Fruit fly (Drosophila melanogaster) whole organism, prepupa: Measurements from ENCODE around the gene Cp36.

Experiments used
- CG10631 ChIP-seq: fragments of 200-800 bp; sonication (Bioruptor generic); optimal IDR thresholded peaks from 2 replicates; lab custom pipeline; 2016; ENCODE audit warnings: missing biosample characterization, missing genetic modification characterization
- CG10669 ChIP-seq: fragments of 200-800 bp; sonication (Bioruptor generic); optimal IDR thresholded peaks from 3 replicates; lab custom pipeline; 2018; ENCODE audit warnings: missing biosample characterization, mild to moderate bottlenecking, missing genetic modification characterization, moderate library complexity
- CG11294 ChIP-seq: fragments of 200-800 bp; sonication (Bioruptor generic); IDR thresholded peaks from 2 replicates; pipeline ENCODE4 v1.3.6; 2022; ENCODE audit warnings: missing biosample characterization, missing genetic modification characterization
- CG11762 ChIP-seq: fragments of 200-800 bp; sonication (Bioruptor generic); optimal IDR thresholded peaks from 3 replicates; lab custom pipeline; 2016; ENCODE audit warnings: missing biosample characterization, missing genetic modification characterization; ENCODE audit not compliant: insufficient read depth
- CG11902 ChIP-seq: fragments of 200-800 bp; sonication (Bioruptor generic); optimal IDR thresholded peaks from 3 replicates; lab custom pipeline; 2016; ENCODE audit warnings: missing biosample characterization, missing genetic modification characterization
- CG15336 ChIP-seq: fragments of 200-800 bp; sonication (Bioruptor generic); IDR thresholded peaks from 2 replicates; pipeline ENCODE4 v1.3.6; 2022; ENCODE audit warnings: missing biosample characterization, missing genetic modification characterization
- CG1621 ChIP-seq: fragments of 200-800 bp; sonication (Bioruptor generic); optimal IDR thresholded peaks from 3 replicates; lab custom pipeline; 2018; ENCODE audit warnings: missing biosample characterization, mild to moderate bottlenecking, missing genetic modification characterization
- CG32006 ChIP-seq: fragments of 200-800 bp; sonication (Bioruptor generic); optimal IDR thresholded peaks from 3 replicates; lab custom pipeline; 2017; ENCODE audit warnings: missing biosample characterization, mild to moderate bottlenecking, missing genetic modification characterization
- CG3919 ChIP-seq: fragments of 200-800 bp; sonication (Bioruptor generic); optimal IDR thresholded peaks from 3 replicates; lab custom pipeline; 2016; ENCODE audit warnings: missing biosample characterization, missing genetic modification characterization
- CG6163 ChIP-seq: fragments of 200-800 bp; sonication (Bioruptor generic); IDR thresholded peaks from 3 replicates; pipeline ENCODE4 v1.3.6; 2022; ENCODE audit warnings: missing biosample characterization, missing genetic modification characterization
- CG6276 ChIP-seq: fragments of 200-800 bp; sonication (Bioruptor generic); optimal IDR thresholded peaks from 2 replicates; lab custom pipeline; 2017; ENCODE audit warnings: missing biosample characterization, mild to moderate bottlenecking, missing genetic modification characterization
- CG6792 ChIP-seq: fragments of 200-800 bp; sonication (Bioruptor generic); optimal IDR thresholded peaks from 3 replicates; lab custom pipeline; 2016; ENCODE audit warnings: missing biosample characterization, missing genetic modification characterization
- CG6808 ChIP-seq: fragments of 200-800 bp; sonication (Bioruptor generic); optimal IDR thresholded peaks from 3 replicates; lab custom pipeline; 2017; ENCODE audit warnings: missing biosample characterization, missing genetic modification characterization, mild to moderate bottlenecking, moderate library complexity, missing genetic modification reagents
- CG6854 ChIP-seq: fragments of 200-800 bp; sonication (Bioruptor generic); optimal IDR thresholded peaks from 2 replicates; lab custom pipeline; 2017; ENCODE audit warnings: missing biosample characterization, mild to moderate bottlenecking, missing genetic modification characterization
- CG7368 ChIP-seq: fragments of 200-800 bp; sonication (Bioruptor generic); optimal IDR thresholded peaks from 3 replicates; lab custom pipeline; 2016; ENCODE audit warnings: missing biosample characterization, missing genetic modification characterization
- CG8119 ChIP-seq: fragments of 200-800 bp; sonication (Bioruptor generic); IDR thresholded peaks from 3 replicates; pipeline ENCODE4 v1.3.6; 2022; ENCODE audit warnings: missing biosample characterization, missing genetic modification characterization
- CG8319 ChIP-seq: fragments of 200-800 bp; sonication (Bioruptor generic); optimal IDR thresholded peaks from 3 replicates; lab custom pipeline; 2016; ENCODE audit warnings: missing biosample characterization, missing genetic modification characterization
- CG9139 ChIP-seq: fragments of 200-800 bp; sonication (Bioruptor generic); optimal IDR thresholded peaks from 3 replicates; lab custom pipeline; 2017; ENCODE audit warnings: missing biosample characterization, mild to moderate bottlenecking, missing genetic modification characterization
- Eip78C ChIP-seq: fragments of 200-800 bp; sonication (Bioruptor generic); peaks from one replicate; lab custom pipeline; 2016; ENCODE audit warnings: missing biosample characterization, missing genetic modification characterization
- Eip93F ChIP-seq: fragments of 200-800 bp; sonication (Bioruptor generic); optimal IDR thresholded peaks from 2 replicates; lab custom pipeline; 2016; ENCODE audit warnings: missing biosample characterization, mild to moderate bottlenecking, missing genetic modification characterization
- Ets21C ChIP-seq: fragments of 200-800 bp; sonication (Bioruptor generic); optimal IDR thresholded peaks from 3 replicates; lab custom pipeline; 2016; ENCODE audit warnings: missing biosample characterization, missing genetic modification characterization
- Ets96B ChIP-seq: fragments of 200-800 bp; optimal IDR thresholded peaks from 2 replicates; lab custom pipeline; 2019; ENCODE audit warnings: missing biosample characterization, mild to moderate bottlenecking, missing genetic modification characterization, moderate library complexity
- Hr38 ChIP-seq: sonication (Bioruptor generic); optimal IDR thresholded peaks from 2 replicates; lab custom pipeline; 2016; ENCODE audit warnings: missing biosample characterization, missing genetic modification characterization
- Lpt ChIP-seq: fragments of 200-800 bp; sonication (Bioruptor generic); optimal IDR thresholded peaks from 3 replicates; lab custom pipeline; 2016; ENCODE audit warnings: missing biosample characterization, missing genetic modification characterization
- Met ChIP-seq: fragments of 200-800 bp; sonication (Bioruptor generic); optimal IDR thresholded peaks from 3 replicates; lab custom pipeline; 2016; ENCODE audit warnings: missing biosample characterization, missing genetic modification characterization
- OdsH ChIP-seq: fragments of 200-800 bp; sonication (Bioruptor generic); optimal IDR thresholded peaks from 3 replicates; lab custom pipeline; 2016; ENCODE audit warnings: missing biosample characterization, missing genetic modification characterization
- Sox102F ChIP-seq: fragments of 200-800 bp; sonication (Bioruptor generic); optimal IDR thresholded peaks from 2 replicates; lab custom pipeline; 2016; ENCODE audit warnings: missing biosample characterization, mild to moderate bottlenecking, missing genetic modification characterization
- Sox14 ChIP-seq: fragments of 200-800 bp; sonication (Bioruptor generic); optimal IDR thresholded peaks from 3 replicates; lab custom pipeline; 2016; ENCODE audit warnings: missing biosample characterization, missing genetic modification characterization
- achi ChIP-seq: fragments of 200-800 bp; sonication (Bioruptor generic); optimal IDR thresholded peaks from 3 replicates; lab custom pipeline; 2016; ENCODE audit warnings: missing biosample characterization, missing genetic modification characterization
- acj6 ChIP-seq: fragments of 200-800 bp; sonication (Bioruptor generic); optimal IDR thresholded peaks from 3 replicates; lab custom pipeline; 2016; ENCODE audit warnings: missing biosample characterization, missing genetic modification characterization
- cyc ChIP-seq: fragments of 200-800 bp; sonication (Bioruptor generic); optimal IDR thresholded peaks from 3 replicates; lab custom pipeline; 2016; ENCODE audit warnings: missing biosample characterization, missing genetic modification characterization
- eg ChIP-seq: fragments of 200-800 bp; sonication (Bioruptor generic); IDR thresholded peaks from 3 replicates; pipeline ENCODE4 v1.3.6; 2022; ENCODE audit warnings: missing biosample characterization, missing genetic modification characterization
- esn ChIP-seq: fragments of 200-800 bp; sonication (Bioruptor generic); optimal IDR thresholded peaks from 2 replicates; lab custom pipeline; 2016; ENCODE audit warnings: missing biosample characterization, mild to moderate bottlenecking, missing genetic modification characterization, moderate library complexity
- fd59A ChIP-seq: fragments of 200-800 bp; sonication (Bioruptor generic); optimal IDR thresholded peaks from 2 replicates; lab custom pipeline; 2017; ENCODE audit warnings: missing biosample characterization, mild to moderate bottlenecking, missing genetic modification characterization, missing genetic modification reagents
- fd85E ChIP-seq: fragments of 200-800 bp; sonication (Bioruptor generic); optimal IDR thresholded peaks from 3 replicates; lab custom pipeline; 2016; ENCODE audit warnings: missing biosample characterization, missing genetic modification characterization
- fkh ChIP-seq: fragments of 200-800 bp; sonication (Bioruptor generic); optimal IDR thresholded peaks from 3 replicates; lab custom pipeline; 2017; ENCODE audit warnings: missing biosample characterization, mild to moderate bottlenecking, missing genetic modification characterization, moderate library complexity
- lz ChIP-seq: fragments of 200-800 bp; sonication (Bioruptor generic); optimal IDR thresholded peaks from 3 replicates; lab custom pipeline; 2016; ENCODE audit warnings: missing biosample characterization, missing genetic modification characterization
- net ChIP-seq: fragments of 200-800 bp; sonication (Bioruptor generic); optimal IDR thresholded peaks from 3 replicates; lab custom pipeline; 2016; ENCODE audit warnings: missing biosample characterization, missing genetic modification characterization
- pdm3 ChIP-seq: fragments of 200-800 bp; sonication (Bioruptor generic); optimal IDR thresholded peaks from 3 replicates; lab custom pipeline; 2016; ENCODE audit warnings: missing biosample characterization, missing genetic modification characterization
- salr ChIP-seq, 2 experiments: fragments of 200-800 bp; sonication (Bioruptor generic); optimal IDR thresholded peaks; 3 replicates each; lab custom pipeline; 2016 to 2018; ENCODE audit warnings: missing biosample characterization in 2 of 2, missing genetic modification characterization in 2 of 2, mild to moderate bottlenecking in 1 of 2
- ss ChIP-seq, 2 experiments: fragments of 200-800 bp; sonication (Bioruptor generic); optimal IDR thresholded peaks; 2 replicates in 1 of 2; 3 replicates in 1 of 2; lab custom pipeline; 2017 to 2018; ENCODE audit warnings: mild to moderate bottlenecking in 2 of 2, missing biosample characterization in 2 of 2, missing genetic modification characterization in 2 of 2, moderate library complexity in 1 of 2
- svp ChIP-seq: fragments of 200-800 bp; sonication (Bioruptor generic); peaks from one replicate; lab custom pipeline; 2016; ENCODE audit warnings: missing biosample characterization, missing genetic modification characterization
- topi ChIP-seq: fragments of 200-800 bp; sonication (Bioruptor generic); optimal IDR thresholded peaks from 3 replicates; lab custom pipeline; 2016; ENCODE audit warnings: missing biosample characterization, missing genetic modification characterization
- vri ChIP-seq: fragments of 200-800 bp; sonication (Bioruptor generic); optimal IDR thresholded peaks from 3 replicates; lab custom pipeline; 2016; ENCODE audit warnings: missing biosample characterization, mild to moderate bottlenecking, missing genetic modification characterization

Cp36 gene

dm6 chrX:8517121-8518024 lies 38.3 kb downstream of the Cp36 start, which contains the start of gene Nrg:
Nrg (plus strand) TSS chrX:8517373.
- no peak for TF ChIP-seq CG6276 (GFP tag; lab: Kevin White, UChicago)
- TF ChIP-seq Eip78C: peak; percentile 78
- TF ChIP-seq Hr38 (GFP tag; lab: Kevin White, UChicago): no peak
- TF ChIP-seq lz (GFP tag; lab: Kevin White, UChicago): no peak
- TF ChIP-seq CG6163 (GFP tag; lab: Robert Waterston, UW): no peak
- no peak for TF ChIP-seq topi (GFP tag; lab: Kevin White, UChicago)
- TF ChIP-seq Ets96B (tag; lab: Kevin White, UChicago): no peak
- TF ChIP-seq net (GFP tag; lab: Kevin White, UChicago): no peak
- TF ChIP-seq esn: peak; percentile 15
- no peak for TF ChIP-seq fd85E (GFP tag; lab: Kevin White, UChicago)
- TF ChIP-seq CG8119 (GFP tag; lab: Robert Waterston, UW): 0 out of 3 replicates have a peak, but pooled peaks have one; percentile 46
- TF ChIP-seq eg: 0 out of 3 replicates have a peak, but pooled peaks have one; percentile 47
- TF ChIP-seq cyc (GFP tag; lab: Kevin White, UChicago): no peak
- no peak for TF ChIP-seq CG10631 (GFP tag; lab: Kevin White, UChicago)
- peak; percentile 100 for TF ChIP-seq CG6808 (GFP tag; lab: Kevin White, UChicago)
- TF ChIP-seq acj6: peak; percentile 4
- TF ChIP-seq Sox14 (GFP tag; lab: Kevin White, UChicago): no peak
- peak; percentile 22 for TF ChIP-seq CG6854
- TF ChIP-seq CG10669 (GFP tag; lab: Kevin White, UChicago): no peak
- peak; percentile 36 for TF ChIP-seq fkh
- TF ChIP-seq CG11902 (GFP tag; lab: Kevin White, UChicago): no peak
- no peak for TF ChIP-seq CG6792 (GFP tag; lab: Kevin White, UChicago)
- no peak for TF ChIP-seq Lpt
- peak; percentile 6 for TF ChIP-seq CG9139 (GFP tag; lab: Kevin White, UChicago)
- TF ChIP-seq CG3919 (GFP tag; lab: Kevin White, UChicago): no peak
- TF ChIP-seq Ets21C (GFP tag; lab: Kevin White, UChicago): no peak
- no peak for TF ChIP-seq CG8319 (GFP tag; lab: Kevin White, UChicago)
- TF ChIP-seq pdm3 (GFP tag; lab: Kevin White, UChicago): no peak
- TF ChIP-seq CG7368: peak; percentile 16
- TF ChIP-seq salr (GFP tag; optimal IDR thresholded peaks at IDR 0.05; lab: Kevin White, UChicago): no peak
- peak; percentile 3 for TF ChIP-seq CG32006 (GFP tag; lab: Kevin White, UChicago)
- TF ChIP-seq OdsH (GFP tag; lab: Kevin White, UChicago): peak; percentile 10
- TF ChIP-seq Eip93F (GFP tag; lab: Kevin White, UChicago): no peak
- 0 out of 2 replicates have a peak, but pooled peaks have one; percentile 11 for TF ChIP-seq CG15336 (GFP tag; lab: Robert Waterston, UW)
- no peak for TF ChIP-seq fd59A (GFP tag; lab: Kevin White, UChicago)
- no peak for TF ChIP-seq Sox102F (GFP tag; lab: Kevin White, UChicago)
- no peak for TF ChIP-seq achi (GFP tag; lab: Kevin White, UChicago)
- peak; percentile 16 for TF ChIP-seq Met
- peak in 1 of 2 experiments; percentile 7 for TF ChIP-seq ss (GFP tag; optimal IDR thresholded peaks at IDR 0.05; lab: Kevin White, UChicago)
- TF ChIP-seq vri (GFP tag; lab: Kevin White, UChicago): peak; percentile 13
- no peak for TF ChIP-seq CG11294
- peak; percentile 36 for TF ChIP-seq CG1621
- TF ChIP-seq svp (GFP tag; lab: Kevin White, UChicago): peak; percentile 51
- no peak for TF ChIP-seq CG11762 (GFP tag; lab: Kevin White, UChicago)
